Worm (Caenorhabditis elegans): Measurements from ENCODE around the gene T03D3.5.

The T03D3.5 gene

DNA sequence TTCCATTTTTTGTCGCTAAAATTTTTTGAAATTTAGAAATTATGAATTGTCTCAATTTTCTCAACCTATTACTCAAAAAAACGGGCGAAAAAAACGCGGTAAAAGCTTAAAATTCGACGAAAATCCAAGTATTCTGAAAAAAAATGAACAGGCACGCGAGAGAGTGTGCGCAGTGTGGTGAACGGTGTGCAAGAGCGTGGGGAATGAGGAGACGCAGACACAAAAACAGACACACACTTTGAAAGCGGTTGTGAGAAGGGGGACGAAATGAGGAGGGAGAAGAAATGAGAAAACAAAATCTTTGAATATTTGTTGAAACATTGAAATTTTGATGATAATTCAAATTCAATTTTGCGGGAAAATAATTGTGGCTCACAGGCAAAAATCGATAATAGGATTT, at the start of gene T03D3.5:
T03D3.5 (minus strand) TSS at position 21 of the 400 bp plus-strand sequence.
- no peak for TF ChIP-seq eor-1 (tag; optimal IDR thresholded peaks at IDR 0.05)
- TF ChIP-seq hmg-11 (tag; optimal IDR thresholded peaks at IDR 0.05) = peak; percentile 87
- TF ChIP-seq nhr-77 (tag; optimal IDR thresholded peaks at IDR 0.05) = no peak
- no peak for TF ChIP-seq zag-1 (tag; optimal IDR thresholded peaks at IDR 0.05)
- no peak for TF ChIP-seq nhr-23 (tag; optimal IDR thresholded peaks at IDR 0.05)

ce11 chrV:2876188-2876831, 49.7 kb upstream of the T03D3.5 start:
- no peak for TF ChIP-seq elt-2 (tag; optimal IDR thresholded peaks at IDR 0.05)
- no peak for TF ChIP-seq pqm-1 (tag; optimal IDR thresholded peaks at IDR 0.05)
- no peak for TF ChIP-seq hmg-11 (tag; optimal IDR thresholded peaks at IDR 0.05)
- no peak for TF ChIP-seq nhr-23 (tag; optimal IDR thresholded peaks at IDR 0.05)

ce11 chrV:2875422-2875821, 48.8 kb upstream of the T03D3.5 start, which contains the start of gene folt-2:
TSS of gene folt-2 (minus strand) at chrV:2875600.
- peak; percentile 75 for TF ChIP-seq elt-2 (tag; optimal IDR thresholded peaks at IDR 0.05)
- TF ChIP-seq pqm-1 (tag; optimal IDR thresholded peaks at IDR 0.05) = peak; percentile 49
- TF ChIP-seq egl-5 (tag; optimal IDR thresholded peaks at IDR 0.05) = no peak

DNA sequence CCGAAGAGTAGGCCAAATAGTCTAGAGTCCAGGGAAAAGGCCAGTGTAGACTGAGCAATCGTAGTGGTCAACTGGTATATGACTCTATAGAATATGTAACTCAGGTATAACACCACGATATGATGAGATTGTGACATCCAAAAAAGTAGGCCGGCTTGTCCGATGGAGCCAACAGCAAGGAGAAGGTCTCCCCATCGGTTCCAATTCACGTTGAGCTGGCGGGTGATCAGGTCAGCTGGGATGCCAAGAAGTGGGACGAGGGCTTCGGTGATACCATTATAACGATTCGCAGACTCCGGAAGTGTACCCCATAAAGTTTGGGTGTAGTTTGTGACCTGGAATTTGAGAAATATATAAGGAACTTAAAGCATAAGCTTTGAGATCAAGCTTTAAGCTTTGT, 46.3 kb upstream of the T03D3.5 start:
- TF ChIP-seq jun-1 (tag; optimal IDR thresholded peaks at IDR 0.05) = no peak

DNA sequence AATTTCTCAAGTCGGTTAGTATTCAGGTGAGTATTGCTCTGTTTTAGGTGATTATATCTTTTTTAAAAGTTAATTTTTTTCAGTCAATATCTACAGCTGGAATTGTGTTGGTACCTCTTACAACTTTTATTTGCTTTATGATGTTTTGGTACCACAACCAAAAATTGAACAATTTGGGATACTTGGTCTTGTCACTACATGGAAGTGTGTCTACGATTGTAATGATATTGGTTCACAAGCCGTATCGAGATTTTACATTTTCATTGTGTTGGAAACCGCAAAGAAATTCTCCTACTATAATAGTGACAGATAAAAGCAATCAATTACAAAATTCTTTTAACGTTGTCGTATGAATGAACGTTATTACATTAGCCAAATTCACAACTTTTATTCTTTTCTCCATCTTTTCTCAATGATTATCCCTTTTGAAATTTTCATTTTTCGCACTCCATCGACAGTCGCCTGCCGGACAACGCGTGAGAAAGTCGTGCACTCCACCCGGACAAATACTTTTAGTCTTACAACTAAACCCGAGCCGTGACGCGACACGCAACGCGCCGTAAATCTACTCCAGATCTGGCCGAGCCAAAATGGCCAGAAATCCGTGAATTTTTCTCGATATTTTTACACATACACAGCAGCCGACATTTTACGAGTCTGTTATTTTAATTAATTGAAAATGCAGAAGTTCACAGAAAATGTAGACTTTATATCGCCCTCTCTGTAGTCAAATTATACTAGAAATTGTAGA, 45.3 kb upstream of the T03D3.5 start:
- TF ChIP-seq fkh-2 (tag; optimal IDR thresholded peaks at IDR 0.05) (no peak), ztf-11 (tag; optimal IDR thresholded peaks at IDR 0.05) (no peak), nhr-12 (tag; optimal IDR thresholded peaks at IDR 0.05) (no peak), unc-62 (GFP tag; optimal IDR thresholded peaks at IDR 0.05) (no peak), unc-39 (tag; optimal IDR thresholded peaks at IDR 0.05) (no peak), nhr-67 (tag; optimal IDR thresholded peaks at IDR 0.05) (no peak), skn-1 (tag; optimal IDR thresholded peaks at IDR 0.05) (no peak), ama-1 (optimal IDR thresholded peaks at IDR 0.05) (no peak), elt-1 (tag; optimal IDR thresholded peaks at IDR 0.05) (no peak)

ce11 chrV:2870127-2870526, 43.5 kb upstream of the T03D3.5 start, which contains the start of gene srh-243:
TSS of gene srh-243 (plus strand) at chrV:2870427.
- no peak for TF ChIP-seq nfya-1 (tag; optimal IDR thresholded peaks at IDR 0.05; ENCODE audit: insufficient read depth)
- no peak for TF ChIP-seq lin-15B (tag; optimal IDR thresholded peaks at IDR 0.05)
- no peak for TF ChIP-seq ceh-82 (tag; optimal IDR thresholded peaks at IDR 0.05)
- no peak for TF ChIP-seq ztf-11 (tag; optimal IDR thresholded peaks at IDR 0.05)
- TF ChIP-seq ztf-4 (tag; optimal IDR thresholded peaks at IDR 0.05) = no peak
- TF ChIP-seq jun-1 (tag; optimal IDR thresholded peaks at IDR 0.05) = no peak
- TF ChIP-seq nhr-12 (tag; optimal IDR thresholded peaks at IDR 0.05) = no peak

ce11 chrV:2869503-2869902, 42.9 kb upstream of the T03D3.5 start, which contains the start of gene srh-241:
TSS of gene srh-241 (minus strand) at chrV:2869603.
- TF ChIP-seq nhr-67 (tag; optimal IDR thresholded peaks at IDR 0.05) = no peak
- TF ChIP-seq nhr-237 (tag; optimal IDR thresholded peaks at IDR 0.05) = no peak
- TF ChIP-seq ceh-28 (tag; optimal IDR thresholded peaks at IDR 0.05) = no peak
- TF ChIP-seq elt-3 (tag; optimal IDR thresholded peaks at IDR 0.05) = no peak
- TF ChIP-seq ama-1 (optimal IDR thresholded peaks at IDR 0.05) = no peak
- TF ChIP-seq ceh-16 (tag; optimal IDR thresholded peaks at IDR 0.05) = no peak
- no peak for TF ChIP-seq skn-1 (tag; optimal IDR thresholded peaks at IDR 0.05)
- no peak for TF ChIP-seq egl-5 (tag; optimal IDR thresholded peaks at IDR 0.05)
- no peak for TF ChIP-seq snpc-4 (tag; optimal IDR thresholded peaks at IDR 0.05)
- no peak for TF ChIP-seq ztf-4 (tag; optimal IDR thresholded peaks at IDR 0.05)
- TF ChIP-seq sea-2 (GFP tag; optimal IDR thresholded peaks at IDR 0.05) = no peak
- TF ChIP-seq nhr-23 (tag; optimal IDR thresholded peaks at IDR 0.05) = no peak
- no peak for TF ChIP-seq fkh-2 (tag; optimal IDR thresholded peaks at IDR 0.05)
